Fruit fly (Drosophila melanogaster) whole organism, wandering third instar larva: Measurements from ENCODE around the gene CG15814.

Source experiments
- Abd-B ChIP-seq: fragments of >200 bp; optimal IDR thresholded peaks from 2 replicates; lab custom pipeline; 2017; ENCODE audit warnings: missing biosample characterization, missing genetic modification characterization
- CrebA ChIP-seq: fragments of 200-800 bp; sonication (Bioruptor generic); optimal IDR thresholded peaks from 2 replicates; lab custom pipeline; 2016; ENCODE audit warnings: missing biosample characterization, mild to moderate bottlenecking, missing genetic modification characterization, borderline replicate concordance
- Dfd ChIP-seq: fragments of >200 bp; optimal IDR thresholded peaks from 2 replicates; lab custom pipeline; 2017; ENCODE audit warnings: missing biosample characterization, missing genetic modification characterization
- Dif ChIP-seq: fragments of 200-275, 200-300 bp; sonication (Bioruptor generic); optimal IDR thresholded peaks from 2 replicates; lab custom pipeline; 2018; ENCODE audit warnings: missing biosample characterization, missing genetic modification characterization; ENCODE audit not compliant: partially characterized antibody
- GATAd ChIP-seq: sonication (Bioruptor generic); optimal IDR thresholded peaks from 2 replicates; lab custom pipeline; 2016; ENCODE audit warnings: missing biosample characterization, missing genetic modification characterization
- HLH106 ChIP-seq: fragments of 200-800 bp; optimal IDR thresholded peaks from 3 replicates; lab custom pipeline; 2019; ENCODE audit warnings: missing biosample characterization, mild to moderate bottlenecking, missing genetic modification characterization, moderate library complexity
- Hnf4 ChIP-seq: fragments of 200-800 bp; sonication (Bioruptor generic); optimal IDR thresholded peaks from 2 replicates; lab custom pipeline; 2016; ENCODE audit warnings: missing biosample characterization, mild to moderate bottlenecking, missing genetic modification characterization
- Hr78 ChIP-seq: fragments of >200 bp; optimal IDR thresholded peaks from 2 replicates; lab custom pipeline; 2017; ENCODE audit warnings: missing biosample characterization, missing genetic modification characterization
- Jra ChIP-seq: sonication (Bioruptor generic); optimal IDR thresholded peaks from 2 replicates; lab custom pipeline; 2016; ENCODE audit warnings: missing biosample characterization, missing genetic modification characterization
- Mio ChIP-seq: sonication (Bioruptor generic); optimal IDR thresholded peaks from 2 replicates; lab custom pipeline; 2016; ENCODE audit warnings: missing biosample characterization, missing genetic modification characterization
- Myc ChIP-seq: fragments of >200 bp; optimal IDR thresholded peaks from 2 replicates; lab custom pipeline; 2017
- N ChIP-seq: fragments of >200 bp; optimal IDR thresholded peaks from 2 replicates; lab custom pipeline; 2018; ENCODE audit warnings: missing biosample characterization, missing external identifiers, missing genetic modification characterization
- OdsH ChIP-seq: fragments of 200-800 bp; sonication (Bioruptor generic); optimal IDR thresholded peaks from 2 replicates; lab custom pipeline; 2016; ENCODE audit warnings: missing biosample characterization, mild to moderate bottlenecking, missing genetic modification characterization
- Sp1 ChIP-seq: fragments of 200-800 bp; sonication (Bioruptor generic); optimal IDR thresholded peaks from 3 replicates; lab custom pipeline; 2019; ENCODE audit warnings: missing biosample characterization, mild to moderate bottlenecking, missing genetic modification characterization, moderate library complexity
- Vsx2 ChIP-seq: fragments of 200-300, 225-300 bp; sonication (Bioruptor generic); optimal IDR thresholded peaks from 2 replicates; lab custom pipeline; 2018; ENCODE audit warnings: missing biosample characterization, missing genetic modification characterization; ENCODE audit not compliant: partially characterized antibody
- br ChIP-seq: fragments of 200-800 bp; sonication (Bioruptor generic); optimal IDR thresholded peaks from 2 replicates; lab custom pipeline; 2016; ENCODE audit warnings: missing biosample characterization, missing genetic modification characterization
- brk ChIP-seq: fragments of 200-800 bp; sonication (Bioruptor generic); optimal IDR thresholded peaks from 2 replicates; lab custom pipeline; 2016; ENCODE audit warnings: missing biosample characterization, mild to moderate bottlenecking, missing genetic modification characterization
- dl ChIP-seq, 2 experiments: fragments of 175-275, 200-275 bp in 1 of 2; fragments of 200-275 bp in 1 of 2; sonication (Bioruptor generic); optimal IDR thresholded peaks; lab custom pipeline; 2018; ENCODE audit warnings: mild to moderate bottlenecking in 2 of 2, missing biosample characterization in 2 of 2, missing genetic modification characterization in 2 of 2, moderate library complexity in 2 of 2; ENCODE audit not compliant: partially characterized antibody in 2 of 2, insufficient read depth in 1 of 2
- dmrt93B ChIP-seq: fragments of 200-800 bp; sonication (Bioruptor generic); optimal IDR thresholded peaks from 2 replicates; lab custom pipeline; 2018; ENCODE audit warnings: missing biosample characterization, mild to moderate bottlenecking, missing genetic modification characterization
- ey ChIP-seq: fragments of 200-800 bp; sonication (Bioruptor generic); optimal IDR thresholded peaks from 2 replicates; lab custom pipeline; 2016; ENCODE audit warnings: missing biosample characterization, missing genetic modification characterization
- foxo ChIP-seq, 2 experiments: fragments of 200-800 bp; sonication (Bioruptor generic); optimal IDR thresholded peaks; 2 replicates in 1 of 2; 3 replicates in 1 of 2; lab custom pipeline; 2016 to 2017; ENCODE audit warnings: missing biosample characterization in 2 of 2, missing genetic modification characterization in 2 of 2
- fru ChIP-seq: fragments of 200-800 bp; sonication (Bioruptor generic); optimal IDR thresholded peaks from 3 replicates; lab custom pipeline; 2016; ENCODE audit warnings: missing biosample characterization, mild to moderate bottlenecking, missing genetic modification characterization
- h ChIP-seq: fragments of 200-800 bp; sonication (Bioruptor generic); optimal IDR thresholded peaks from 3 replicates; lab custom pipeline; 2016; ENCODE audit warnings: missing biosample characterization, mild to moderate bottlenecking, missing genetic modification characterization
- jim ChIP-seq: fragments of 175-275, 200-325 bp; sonication (Bioruptor generic); optimal IDR thresholded peaks from 2 replicates; lab custom pipeline; 2016; ENCODE audit warnings: missing biosample characterization, mild to moderate bottlenecking, missing genetic modification characterization
- pan ChIP-seq: fragments of >200 bp; optimal IDR thresholded peaks from 2 replicates; lab custom pipeline; 2017
- psq ChIP-seq: fragments of 200-800 bp; sonication (Bioruptor generic); optimal IDR thresholded peaks from 3 replicates; lab custom pipeline; 2017; ENCODE audit warnings: missing biosample characterization, mild to moderate bottlenecking, missing genetic modification characterization, moderate library complexity
- rgr ChIP-seq: fragments of 200-800 bp; sonication (Bioruptor generic); optimal IDR thresholded peaks from 3 replicates; lab custom pipeline; 2016; ENCODE audit warnings: missing biosample characterization, mild to moderate bottlenecking, missing genetic modification characterization
- sage ChIP-seq: fragments of 200-800 bp; sonication (Bioruptor generic); optimal IDR thresholded peaks from 2 replicates; lab custom pipeline; 2016; ENCODE audit warnings: missing biosample characterization, mild to moderate bottlenecking, missing genetic modification characterization
- sv ChIP-seq: fragments of 200-800 bp; sonication (Bioruptor generic); optimal IDR thresholded peaks from 3 replicates; lab custom pipeline; 2016; ENCODE audit warnings: missing biosample characterization, missing genetic modification characterization
- tai ChIP-seq: sonication (Bioruptor generic); optimal IDR thresholded peaks from 2 replicates; lab custom pipeline; 2016; ENCODE audit warnings: missing biosample characterization, missing genetic modification characterization
- woc ChIP-seq: sonication (Bioruptor generic); optimal IDR thresholded peaks from 2 replicates; lab custom pipeline; 2016; ENCODE audit warnings: missing biosample characterization, mild to moderate bottlenecking, missing genetic modification characterization

CG15814 gene

dm6 chrX:17836420-17836932, 13.7 kb downstream of the CG15814 start:
- TF ChIP-seq Dfd (GFP tag; lab: Kevin White, UChicago) (no peak), Vsx2 (GFP tag; lab: Kevin White, UChicago) (no peak), sv (GFP tag; lab: Kevin White, UChicago) (no peak), brk (GFP tag; lab: Kevin White, UChicago) (no peak), br (GFP tag; lab: Kevin White, UChicago) (no peak), HLH106 (no peak), jim (GFP tag; lab: Kevin White, UChicago) (no peak), N (GFP tag; lab: Kevin White, UChicago) (no peak), Mio (no peak), tai (GFP tag; lab: Kevin White, UChicago) (no peak), Hr78 (GFP tag; lab: Kevin White, UChicago) (no peak), Abd-B (GFP tag; lab: Kevin White, UChicago) (no peak), Hnf4 (GFP tag; lab: Kevin White, UChicago) (no peak), foxo (GFP tag; optimal IDR thresholded peaks at IDR 0.05; lab: Kevin White, UChicago) (no peak), CrebA (no peak), ey (GFP tag; lab: Kevin White, UChicago) (no peak)

- TF ChIP-seq Hr78 (GFP tag; lab: Kevin White, UChicago) (no peak), foxo (GFP tag; optimal IDR thresholded peaks at IDR 0.05; lab: Kevin White, UChicago) (no peak), Myc (lab: Kevin White, UChicago) (no peak), Dif (GFP tag; lab: Kevin White, UChicago) (no peak), h (GFP tag; lab: Kevin White, UChicago) (no peak), pan (lab: Kevin White, UChicago) (no peak), Sp1 (GFP tag; lab: Kevin White, UChicago) (no peak), sv (GFP tag; lab: Kevin White, UChicago) (no peak), Mio (no peak), rgr (GFP tag; lab: Kevin White, UChicago) (no peak), OdsH (GFP tag; lab: Kevin White, UChicago) (no peak), sage (GFP tag; lab: Kevin White, UChicago) (no peak), CrebA (no peak), Jra (no peak), dmrt93B (no peak), tai (GFP tag; lab: Kevin White, UChicago) (no peak)
Observed at dm6 chrX:17834754-17835153, 15.4 kb downstream of the CG15814 start.

dm6 chrX:17833986-17834385, 16.2 kb downstream of the CG15814 start:
- TF ChIP-seq dl (GFP tag; optimal IDR thresholded peaks at IDR 0.05; lab: Kevin White, UChicago; ENCODE audit: insufficient read depth in 1 of 2, partially characterized antibody in 2 of 2) (peak; percentile 24 to 40), sage (GFP tag; lab: Kevin White, UChicago) (no peak), Vsx2 (GFP tag; lab: Kevin White, UChicago) (peak; percentile 70), Dif (GFP tag; lab: Kevin White, UChicago) (peak; percentile 50), psq (GFP tag; lab: Kevin White, UChicago) (peak; percentile 73), ey (GFP tag; lab: Kevin White, UChicago) (no peak)

- TF ChIP-seq pan (lab: Kevin White, UChicago), result no peak
- peak; percentile 52 for TF ChIP-seq fru (GFP tag; lab: Kevin White, UChicago)
- no peak for TF ChIP-seq Dif (GFP tag; lab: Kevin White, UChicago)
- TF ChIP-seq Dfd (GFP tag; lab: Kevin White, UChicago), result no peak
- no peak for TF ChIP-seq Myc (lab: Kevin White, UChicago)
- TF ChIP-seq woc, result peak; percentile 43
- no peak for TF ChIP-seq Mio
- peak; percentile 97 for TF ChIP-seq psq (GFP tag; lab: Kevin White, UChicago)
- TF ChIP-seq N (GFP tag; lab: Kevin White, UChicago), result no peak
- TF ChIP-seq GATAd, result no peak
- TF ChIP-seq, all 38 proteins: peak for 3
Observed at dm6 chrX:17832163-17833014, 17.8 kb downstream of the CG15814 start.
